Worm (Caenorhabditis elegans) whole organism, L4 larva: ENCODE data around the gene spin-3.

Experiments used
- T20F7.1 ChIP-seq: fragments of 200-800 bp; sonication (Bioruptor generic); optimal IDR thresholded peaks from 2 replicates; lab custom pipeline; 2018; ENCODE audit warnings: mild to moderate bottlenecking, missing genetic modification characterization, missing compliant biosample characterization
- Y105C5A.15 ChIP-seq: fragments of 200-800 bp; sonication (Bioruptor generic); IDR thresholded peaks from 2 replicates; pipeline ENCODE4 v1.3.6; 2022; ENCODE audit warnings: missing genetic modification characterization, missing compliant biosample characterization
- ama-1 ChIP-seq: fragments of 150-350 bp; optimal IDR thresholded peaks from 2 replicates; lab custom pipeline; 2014; ENCODE audit warnings: inconsistent platforms, mixed read lengths
- egl-27 ChIP-seq: sonication (generic microtip); optimal IDR thresholded peaks from 3 replicates; lab custom pipeline; 2017; ENCODE audit warnings: missing biosample characterization, missing genetic modification reagents, missing genetic modification characterization
- nhr-111 ChIP-seq: fragments of 200-800 bp; sonication (Bioruptor generic); optimal IDR thresholded peaks from 2 replicates; lab custom pipeline; 2018; ENCODE audit warnings: mild to moderate bottlenecking, missing genetic modification characterization, missing compliant biosample characterization
- nhr-77 ChIP-seq: fragments of 150-350 bp; optimal IDR thresholded peaks from 2 replicates; lab custom pipeline; 2014; ENCODE audit warnings: missing biosample characterization, missing genetic modification characterization
- vab-7 ChIP-seq: fragments of 200-800 bp; sonication (Bioruptor generic); IDR thresholded peaks from 2 replicates; pipeline ENCODE4 v1.3.6; 2022; ENCODE audit warnings: missing genetic modification reagents, missing genetic modification characterization, missing compliant biosample characterization
- zag-1 ChIP-seq: fragments of 150-350 bp; optimal IDR thresholded peaks from 2 replicates; lab custom pipeline; 2014; ENCODE audit warnings: missing biosample characterization, missing genetic modification characterization

DNA sequence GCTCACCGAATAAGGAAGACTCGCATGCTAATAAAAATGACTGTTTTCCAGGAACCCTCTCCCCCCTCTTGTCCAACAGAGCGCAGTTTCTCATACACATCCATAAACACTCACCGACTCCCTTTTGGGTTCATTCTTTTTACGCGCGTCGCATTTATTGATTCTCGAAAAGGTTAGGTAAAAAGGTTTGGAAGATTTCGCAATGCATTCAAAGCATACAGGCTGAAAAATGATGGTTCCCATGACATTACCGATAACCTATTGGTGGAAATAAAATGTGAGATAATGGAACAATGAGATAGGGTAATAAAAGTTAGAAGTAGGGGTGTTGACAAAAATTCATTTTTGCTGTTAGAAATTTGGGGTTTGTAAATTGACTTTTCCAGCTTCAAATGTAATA is 28.4 kb downstream of the spin-3 start:
- no peak for TF ChIP-seq T20F7.1 (GFP tag; lab: Kevin White, UChicago)
- no peak for TF ChIP-seq nhr-77 (tag; lab: Kevin White, UChicago)
- no peak for TF ChIP-seq nhr-111
- TF ChIP-seq ama-1: no peak
- TF ChIP-seq zag-1 (tag; lab: Kevin White, UChicago): no peak
- TF ChIP-seq egl-27 (tag; lab: Kevin White, UChicago): no peak
- TF ChIP-seq Y105C5A.15: no peak
- no peak for TF ChIP-seq vab-7 (GFP tag; lab: Robert Waterston, UW)
